Worm (Caenorhabditis elegans) whole organism, young adult: ENCODE data around the gene Y37E11B.6.

Experiments
- B0019.2 ChIP-seq: fragments of 200-800 bp; sonication (Bioruptor generic); conservative IDR thresholded peaks from 2 replicates; pipeline ENCODE4 v1.3.6; 2022; ENCODE audit warnings: missing genetic modification reagents, missing genetic modification characterization, missing compliant biosample characterization
- B0261.1 ChIP-seq: sonication (generic microtip); optimal IDR thresholded peaks from 2 replicates; lab custom pipeline; 2016; ENCODE audit warnings: mild to moderate bottlenecking, missing genetic modification characterization, moderate library complexity, missing compliant biosample characterization
- C06A6.2 ChIP-seq: fragments of 200-800 bp; sonication (Bioruptor generic); conservative IDR thresholded peaks from 2 replicates; pipeline ENCODE4 v1.3.6; 2022; ENCODE audit warnings: missing genetic modification characterization, missing compliant biosample characterization
- C17E4.6 ChIP-seq: fragments of 200-800 bp; sonication (Bioruptor generic); IDR thresholded peaks from 2 replicates; pipeline ENCODE4 v1.3.6; 2022; ENCODE audit warnings: missing genetic modification reagents, missing genetic modification characterization, missing compliant biosample characterization
- F10E7.11 ChIP-seq: sonication (generic microtip); optimal IDR thresholded peaks from 2 replicates; lab custom pipeline; 2017; ENCODE audit warnings: mild to moderate bottlenecking, missing genetic modification characterization, moderate library complexity, missing compliant biosample characterization
- F22D6.2 ChIP-seq: sonication (generic microtip); optimal IDR thresholded peaks from 2 replicates; lab custom pipeline; 2016; ENCODE audit warnings: mild to moderate bottlenecking, missing genetic modification characterization, missing compliant biosample characterization
- F37B4.10 ChIP-seq: fragments of 200-800 bp; sonication (Bioruptor generic); IDR thresholded peaks from 2 replicates; pipeline ENCODE4 v1.3.6; 2022; ENCODE audit warnings: missing genetic modification characterization, missing compliant biosample characterization
- F49E8.2 ChIP-seq: sonication (generic microtip); optimal IDR thresholded peaks from 3 replicates; lab custom pipeline; 2017; ENCODE audit warnings: missing genetic modification characterization, mild to moderate bottlenecking, missing compliant biosample characterization, antibody characterized with exemption, moderate library complexity; ENCODE audit not compliant: insufficient read depth
- K11D2.4 ChIP-seq: fragments of 200-800 bp; sonication (Bioruptor generic); IDR thresholded peaks from 2 replicates; pipeline ENCODE4 v1.3.6; 2022; ENCODE audit warnings: missing genetic modification reagents, missing genetic modification characterization, missing compliant biosample characterization
- T07F8.4 ChIP-seq: sonication (generic microtip); optimal IDR thresholded peaks from 2 replicates; lab custom pipeline; 2016; ENCODE audit warnings: mild to moderate bottlenecking, missing genetic modification characterization, moderate library complexity, missing compliant biosample characterization
- T26A5.8 ChIP-seq: sonication (generic microtip); optimal IDR thresholded peaks from 2 replicates; lab custom pipeline; 2016; ENCODE audit warnings: missing genetic modification characterization, missing compliant biosample characterization
- Y53F4B.3 ChIP-seq: fragments of 200-800 bp; sonication (Bioruptor generic); IDR thresholded peaks from 2 replicates; pipeline ENCODE4 v1.3.6; 2022; ENCODE audit warnings: missing genetic modification reagents, missing genetic modification characterization, missing compliant biosample characterization
- Y67H2A.10 ChIP-seq: fragments of 200-800 bp; sonication (Bioruptor generic); conservative IDR thresholded peaks from 2 replicates; pipeline ENCODE4 v1.3.6; 2022; ENCODE audit warnings: missing genetic modification reagents, missing genetic modification characterization, missing compliant biosample characterization
- Y95B8A.8 ChIP-seq: fragments of 200-800 bp; sonication (Bioruptor generic); IDR thresholded peaks from 2 replicates; pipeline ENCODE4 v1.3.6; 2022; ENCODE audit warnings: missing genetic modification reagents, missing genetic modification characterization, missing compliant biosample characterization
- akir-1 ChIP-seq: fragments of 200-800 bp; sonication (Bioruptor generic); optimal IDR thresholded peaks from 2 replicates; lab custom pipeline; 2018; ENCODE audit warnings: mild to moderate bottlenecking, missing genetic modification characterization, moderate library complexity, missing compliant biosample characterization
- ama-1 ChIP-seq, 3 experiments: fragments of 150-350 bp in 1 of 3; sonication (generic microtip) in 2 of 3; optimal IDR thresholded peaks; 2 replicates each; lab custom pipeline; 2014 to 2018; ENCODE audit warnings: missing biosample characterization in 2 of 3, missing genetic modification characterization in 2 of 3, missing genetic modification reagents in 2 of 3
- aptf-2 ChIP-seq: fragments of 200-800 bp; sonication (Bioruptor generic); conservative IDR thresholded peaks from 2 replicates; pipeline ENCODE4 v1.3.6; 2022; ENCODE audit warnings: missing genetic modification reagents, missing genetic modification characterization, missing compliant biosample characterization
- attf-5 ChIP-seq: fragments of 200-800 bp; sonication (Bioruptor generic); optimal IDR thresholded peaks from 2 replicates; lab custom pipeline; 2018; ENCODE audit warnings: mild to moderate bottlenecking, missing genetic modification characterization, missing compliant biosample characterization
- attf-6 ChIP-seq: fragments of 200-800 bp; sonication (Bioruptor generic); IDR thresholded peaks from 2 replicates; pipeline ENCODE4 v1.3.6; 2022; ENCODE audit warnings: missing genetic modification reagents, missing genetic modification characterization, missing compliant biosample characterization
- bed-2 ChIP-seq: fragments of 200-800 bp; sonication (Bioruptor generic); IDR thresholded peaks from 2 replicates; pipeline ENCODE4 v1.3.6; 2022; ENCODE audit warnings: missing genetic modification reagents, missing genetic modification characterization, missing compliant biosample characterization
- ccch-3 ChIP-seq: fragments of 200-800 bp; sonication (Bioruptor generic); optimal IDR thresholded peaks from 2 replicates; lab custom pipeline; 2018; ENCODE audit warnings: mild to moderate bottlenecking, missing genetic modification characterization, missing compliant biosample characterization
- ceh-27 ChIP-seq: fragments of 200-800 bp; sonication (Bioruptor generic); optimal IDR thresholded peaks from 2 replicates; lab custom pipeline; 2018; ENCODE audit warnings: mild to moderate bottlenecking, missing genetic modification characterization, moderate library complexity, missing compliant biosample characterization
- ceh-58 ChIP-seq: fragments of 200-800 bp; sonication (Bioruptor generic); IDR thresholded peaks from 2 replicates; pipeline ENCODE4 v1.3.6; 2022; ENCODE audit warnings: missing genetic modification characterization, missing compliant biosample characterization
- dox-1 ChIP-seq: fragments of 200-800 bp; sonication (Bioruptor generic); IDR thresholded peaks from 2 replicates; pipeline ENCODE4 v1.3.6; 2022; ENCODE audit warnings: missing genetic modification reagents, missing genetic modification characterization, missing compliant biosample characterization
- dpl-1 ChIP-seq: fragments of 150-350 bp; optimal IDR thresholded peaks from 2 replicates; lab custom pipeline; 2014; ENCODE audit warnings: missing biosample characterization, missing genetic modification reagents, missing genetic modification characterization
- efl-1 ChIP-seq: fragments of 150-350 bp; optimal IDR thresholded peaks from 2 replicates; lab custom pipeline; 2014; ENCODE audit warnings: missing biosample characterization, missing genetic modification reagents, missing genetic modification characterization
- egl-18 ChIP-seq: fragments of 200-800 bp; sonication (Bioruptor generic); IDR thresholded peaks from 2 replicates; pipeline ENCODE4 v1.3.6; 2022; ENCODE audit warnings: missing genetic modification reagents, missing genetic modification characterization, missing compliant biosample characterization
- egl-44 ChIP-seq: fragments of 200-800 bp; sonication (Bioruptor generic); IDR thresholded peaks from 2 replicates; pipeline ENCODE4 v1.3.6; 2022; ENCODE audit warnings: missing genetic modification reagents, missing genetic modification characterization, missing compliant biosample characterization
- egrh-3 ChIP-seq: fragments of 200-800 bp; sonication (Bioruptor generic); IDR thresholded peaks from 2 replicates; pipeline ENCODE4 v1.3.6; 2022; ENCODE audit warnings: missing genetic modification reagents, missing genetic modification characterization, missing compliant biosample characterization
- hsf-1 ChIP-seq: fragments of 200-800 bp; sonication (Bioruptor generic); IDR thresholded peaks from 2 replicates; pipeline ENCODE4 v1.3.6; 2022; ENCODE audit warnings: missing genetic modification reagents, missing genetic modification characterization, missing compliant biosample characterization
- lag-1 ChIP-seq: fragments of 200-800 bp; sonication (Bioruptor generic); IDR thresholded peaks from 2 replicates; pipeline ENCODE4 v1.3.6; 2022; ENCODE audit warnings: missing genetic modification reagents, missing genetic modification characterization, missing compliant biosample characterization
- let-526 ChIP-seq: fragments of 200-800 bp; sonication (Bioruptor generic); IDR thresholded peaks from 2 replicates; pipeline ENCODE4 v1.3.6; 2022; ENCODE audit warnings: missing genetic modification reagents, missing genetic modification characterization, missing compliant biosample characterization
- let-607 ChIP-seq, 2 experiments: fragments of 200-800 bp in 1 of 2; sonication (Bioruptor generic) in 1 of 2; sonication (generic microtip) in 1 of 2; optimal IDR thresholded peaks; 2 replicates each; lab custom pipeline; 2016 to 2018; ENCODE audit warnings: mild to moderate bottlenecking in 2 of 2, missing compliant biosample characterization in 2 of 2, missing genetic modification characterization in 2 of 2, moderate library complexity in 2 of 2, missing genotype in 1 of 2
- lin-26 ChIP-seq: fragments of 200-800 bp; sonication (Bioruptor generic); IDR thresholded peaks from 2 replicates; pipeline ENCODE4 v1.3.6; 2022; ENCODE audit warnings: missing genetic modification reagents, missing genetic modification characterization, missing compliant biosample characterization
- lin-35 ChIP-seq, 3 experiments: fragments of 150-350 bp in 2 of 3; sonication (generic microtip) in 1 of 3; optimal IDR thresholded peaks; 2 replicates each; lab custom pipeline; 2014 to 2018; ENCODE audit warnings: missing biosample characterization in 3 of 3, missing genetic modification characterization in 3 of 3, missing genetic modification reagents in 3 of 3
- mes-4 ChIP-seq: sonication (generic microtip); optimal IDR thresholded peaks from 2 replicates; lab custom pipeline; 2016; ENCODE audit warnings: missing genotype, missing genetic modification characterization, missing compliant biosample characterization
- nfya-2 ChIP-seq: fragments of 200-800 bp; sonication (Bioruptor generic); IDR thresholded peaks from 2 replicates; pipeline ENCODE4 v1.3.6; 2022; ENCODE audit warnings: missing genetic modification reagents, missing genetic modification characterization, missing compliant biosample characterization
- nhr-179 ChIP-seq: sonication (generic microtip); optimal IDR thresholded peaks from 2 replicates; lab custom pipeline; 2016; ENCODE audit warnings: mild to moderate bottlenecking, missing genetic modification characterization, missing compliant biosample characterization
- nhr-27 ChIP-seq: fragments of 200-800 bp; sonication (Bioruptor generic); optimal IDR thresholded peaks from 2 replicates; lab custom pipeline; 2018; ENCODE audit warnings: mild to moderate bottlenecking, missing genetic modification characterization, moderate library complexity, missing compliant biosample characterization
- pbrm-1 ChIP-seq: fragments of 200-800 bp; sonication (Bioruptor generic); IDR thresholded peaks from 2 replicates; pipeline ENCODE4 v1.3.6; 2022; ENCODE audit warnings: missing genetic modification reagents, missing genetic modification characterization, missing compliant biosample characterization
- pha-4 ChIP-seq: fragments of 150-350 bp; sonication (generic microtip); optimal IDR thresholded peaks from 2 replicates; lab custom pipeline; 2014; ENCODE audit warnings: missing biosample characterization, missing genetic modification reagents, missing genetic modification characterization
- repo-1 ChIP-seq: sonication (generic microtip); optimal IDR thresholded peaks from 2 replicates; lab custom pipeline; 2017; ENCODE audit warnings: mild to moderate bottlenecking, missing genetic modification characterization, missing compliant biosample characterization
- sdz-38 ChIP-seq: sonication (generic microtip); optimal IDR thresholded peaks from 2 replicates; lab custom pipeline; 2016; ENCODE audit warnings: missing genotype, missing genetic modification characterization, missing compliant biosample characterization
- sea-2 ChIP-seq: fragments of 200-800 bp; sonication (Bioruptor generic); IDR thresholded peaks from 2 replicates; pipeline ENCODE4 v1.3.6; 2022; ENCODE audit warnings: missing genetic modification characterization, missing compliant biosample characterization
- snpc-1.1 ChIP-seq: sonication (generic microtip); optimal IDR thresholded peaks from 2 replicates; lab custom pipeline; 2017; ENCODE audit warnings: missing genetic modification characterization, mild to moderate bottlenecking, missing compliant biosample characterization, antibody characterized with exemption, moderate library complexity, missing genotype, missing genetic modification reagents; ENCODE audit not compliant: insufficient read depth
- sptf-2 ChIP-seq: fragments of 200-800 bp; sonication (Bioruptor generic); optimal IDR thresholded peaks from 2 replicates; lab custom pipeline; 2018; ENCODE audit warnings: mild to moderate bottlenecking, missing genetic modification characterization, missing compliant biosample characterization
- xnd-1 ChIP-seq: sonication (generic microtip); optimal IDR thresholded peaks from 2 replicates; lab custom pipeline; 2016; ENCODE audit warnings: missing genotype, missing genetic modification reagents, missing genetic modification characterization, missing compliant biosample characterization
- ztf-3 ChIP-seq: fragments of 200-800 bp; sonication (Bioruptor generic); optimal IDR thresholded peaks from 2 replicates; lab custom pipeline; 2018; ENCODE audit warnings: mild to moderate bottlenecking, missing genetic modification characterization, missing compliant biosample characterization

The Y37E11B.6 gene

DNA sequence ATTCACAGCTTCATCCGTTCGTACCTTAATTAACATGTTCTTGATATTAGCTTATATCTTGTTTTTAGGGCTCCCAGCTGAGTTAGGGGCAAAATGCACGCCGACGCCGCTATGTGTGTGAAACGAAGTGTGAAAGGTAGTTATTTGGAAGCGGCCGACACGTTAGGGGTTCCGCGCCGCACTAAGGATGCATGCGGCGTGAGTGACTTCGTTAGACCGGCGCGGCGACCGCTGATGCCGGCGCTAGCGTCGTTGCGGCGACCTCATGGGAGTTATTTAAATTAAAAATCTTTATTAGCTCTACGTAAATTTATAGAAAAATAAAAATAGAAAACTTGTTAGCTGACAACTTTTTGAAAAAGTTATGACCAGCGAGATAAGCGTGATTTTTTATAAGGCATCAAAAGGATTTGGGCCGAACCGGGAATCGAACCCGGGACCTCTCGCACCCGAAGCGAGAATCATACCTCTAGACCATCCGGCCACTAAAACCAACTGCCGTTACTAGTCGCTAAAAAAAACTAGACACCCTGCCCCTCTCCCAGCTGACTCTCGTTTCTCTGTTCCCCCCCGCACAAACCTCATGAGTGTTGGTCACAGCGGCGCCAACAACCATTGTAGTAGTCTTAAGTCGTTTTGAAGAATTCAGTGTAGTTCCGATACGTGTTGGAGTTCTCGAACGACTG is 47.2 kb downstream of the Y37E11B.6 start (continued):
- TF ChIP-seq akir-1 (GFP tag; lab: Kevin White, UChicago) = no peak
- TF ChIP-seq ztf-3 = no peak
- TF ChIP-seq pbrm-1 (GFP tag; lab: Robert Waterston, UW) = 0 out of 2 replicates have a peak, but pooled peaks have one; percentile 25
- TF ChIP-seq mes-4 = peak; percentile 31
- no peak for TF ChIP-seq C06A6.2 (GFP tag; lab: Robert Waterston, UW)
- TF ChIP-seq let-607 (tag; optimal IDR thresholded peaks at IDR 0.05; lab: Kevin White, UChicago) = peak in 1 of 2 experiments; percentile 25
- TF ChIP-seq snpc-1.1 (tag; lab: Kevin White, UChicago) = peak; percentile 28
- TF ChIP-seq sea-2 = no peak
- TF ChIP-seq sdz-38 (tag; lab: Kevin White, UChicago) = no peak
- no peak for TF ChIP-seq lin-35 (GFP tag; optimal IDR thresholded peaks at IDR 0.05; lab: Kevin White, UChicago)
- TF ChIP-seq T26A5.8 (tag; lab: Kevin White, UChicago) = peak; percentile 37
- TF ChIP-seq attf-5 (GFP tag; lab: Kevin White, UChicago) = peak; percentile 32
- no peak for TF ChIP-seq egl-18 (GFP tag; lab: Robert Waterston, UW)
- peak; percentile 41 for TF ChIP-seq ceh-27 (GFP tag; lab: Kevin White, UChicago)
- peak; percentile 21; the same call in 1 of the 2 replicates for TF ChIP-seq egrh-3 (GFP tag; lab: Robert Waterston, UW)
- no peak for TF ChIP-seq lag-1 (GFP tag; lab: Robert Waterston, UW)
- TF ChIP-seq xnd-1 (tag; lab: Kevin White, UChicago) = no peak
- TF ChIP-seq C17E4.6 (GFP tag; lab: Robert Waterston, UW) = no peak
- TF ChIP-seq sptf-2 (GFP tag; lab: Kevin White, UChicago) = no peak
- no peak for TF ChIP-seq nfya-2 (GFP tag; lab: Robert Waterston, UW)
- no peak for TF ChIP-seq nhr-27
- TF ChIP-seq bed-2 = no peak
- TF ChIP-seq ccch-3 (GFP tag; lab: Kevin White, UChicago) = no peak
- TF ChIP-seq B0261.1 = peak; percentile 89
- no peak for TF ChIP-seq ama-1 (optimal IDR thresholded peaks at IDR 0.05; lab: Kevin White, UChicago)
- TF ChIP-seq ama-1 (GFP tag; optimal IDR thresholded peaks at IDR 0.05; lab: Kevin White, UChicago) = peak; percentile 54 to 78
- peak; percentile 78 for TF ChIP-seq dox-1 (GFP tag; lab: Robert Waterston, UW)
- 0 out of 2 replicates have a peak, but pooled peaks have one; percentile 46 for TF ChIP-seq K11D2.4
- TF ChIP-seq B0019.2 (GFP tag; lab: Robert Waterston, UW) = no peak
- TF ChIP-seq F37B4.10 (GFP tag; lab: Robert Waterston, UW) = no peak
- no peak for TF ChIP-seq dpl-1 (GFP tag; lab: Kevin White, UChicago)
- no peak for TF ChIP-seq nhr-179
- peak; percentile 71 for TF ChIP-seq T07F8.4
- peak; percentile 93 for TF ChIP-seq lin-26 (GFP tag; lab: Robert Waterston, UW)
- no peak for TF ChIP-seq F10E7.11 (tag; lab: Kevin White, UChicago)
- no peak for TF ChIP-seq pha-4 (tag; lab: Kevin White, UChicago)
- no peak for TF ChIP-seq Y95B8A.8
- TF ChIP-seq Y67H2A.10 (GFP tag; lab: Robert Waterston, UW) = 0 out of 2 replicates have a peak, but pooled peaks have one; percentile 16
- TF ChIP-seq hsf-1 (GFP tag; lab: Robert Waterston, UW) = no peak
- TF ChIP-seq repo-1 (tag; lab: Kevin White, UChicago) = no peak
- TF ChIP-seq Y53F4B.3 (GFP tag; lab: Robert Waterston, UW) = no peak
- TF ChIP-seq attf-6 (GFP tag; lab: Robert Waterston, UW) = no peak
- TF ChIP-seq let-526 (GFP tag; lab: Robert Waterston, UW) = no peak
- no peak for TF ChIP-seq efl-1 (GFP tag; lab: Kevin White, UChicago)
- no peak for TF ChIP-seq aptf-2 (GFP tag; lab: Robert Waterston, UW)
- TF ChIP-seq egl-44 = no peak
- no peak for TF ChIP-seq F49E8.2 (tag; lab: Kevin White, UChicago)
- TF ChIP-seq F22D6.2 (tag; lab: Kevin White, UChicago) = no peak
- no peak for TF ChIP-seq ceh-58 (GFP tag; lab: Robert Waterston, UW)
